Worm (Caenorhabditis elegans) whole organism, L3 larva: ENCODE results near the gene Y59A8B.24.
"Not testable (repeated sequence)": the region's sequence is repeated elsewhere in the genome, so short reads cannot be mapped to it uniquely, and the experiment has no call there.

Experiments
- ceh-82 ChIP-seq: fragments of 150-350 bp; optimal IDR thresholded peaks from 2 replicates; lab custom pipeline; 2014; ENCODE audit warnings: missing biosample characterization, missing genetic modification characterization
- fkh-10 ChIP-seq: sonication (generic microtip); optimal IDR thresholded peaks from 2 replicates; lab custom pipeline; 2017; ENCODE audit warnings: missing biosample characterization, missing genetic modification reagents, missing genetic modification characterization
- mml-1 ChIP-seq: fragments of 150-350 bp; sonication (generic microtip); optimal IDR thresholded peaks from 3 replicates; lab custom pipeline; 2014; ENCODE audit warnings: missing biosample characterization, missing genetic modification characterization
- nhr-12 ChIP-seq: fragments of 150-350 bp; optimal IDR thresholded peaks from 2 replicates; lab custom pipeline; 2014; ENCODE audit warnings: missing biosample characterization, missing genetic modification characterization
- nhr-77 ChIP-seq: fragments of 150-350 bp; optimal IDR thresholded peaks from 2 replicates; lab custom pipeline; 2014; ENCODE audit warnings: missing biosample characterization, missing genetic modification characterization
- ztf-4 ChIP-seq: fragments of 150-350 bp; optimal IDR thresholded peaks from 2 replicates; lab custom pipeline; 2014; ENCODE audit warnings: missing biosample characterization, missing genetic modification characterization

DNA sequence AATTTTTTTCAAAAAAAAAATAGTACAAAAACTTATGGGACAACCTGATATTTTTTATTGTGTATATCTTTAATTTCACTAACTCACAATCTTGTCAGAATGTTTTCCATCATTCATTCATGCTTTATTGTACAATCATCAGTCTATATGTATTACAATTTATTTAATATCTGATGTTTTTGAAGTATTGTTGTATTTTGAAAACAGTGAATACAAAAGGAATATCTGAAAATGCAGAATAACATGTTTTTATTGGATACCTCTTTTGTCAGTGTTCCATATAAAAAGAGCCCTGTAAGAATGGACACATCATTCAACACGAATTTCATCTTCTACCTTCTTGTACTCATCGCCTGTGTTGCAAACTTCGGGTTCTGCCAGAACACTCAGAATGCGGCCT is 47.9 kb upstream of the Y59A8B.24 start, which contains the start of gene C06H5.14:
- not testable (repeated sequence) for TF ChIP-seq mml-1 (tag; lab: Kevin White, UChicago); fkh-10 (GFP tag; lab: Kevin White, UChicago); ceh-82 (tag; lab: Kevin White, UChicago); nhr-12 (tag; lab: Kevin White, UChicago); nhr-77 (tag; lab: Kevin White, UChicago); ztf-4
